Worm (Caenorhabditis elegans): ENCODE measurements around the gene Y51H4A.938.

DNA sequence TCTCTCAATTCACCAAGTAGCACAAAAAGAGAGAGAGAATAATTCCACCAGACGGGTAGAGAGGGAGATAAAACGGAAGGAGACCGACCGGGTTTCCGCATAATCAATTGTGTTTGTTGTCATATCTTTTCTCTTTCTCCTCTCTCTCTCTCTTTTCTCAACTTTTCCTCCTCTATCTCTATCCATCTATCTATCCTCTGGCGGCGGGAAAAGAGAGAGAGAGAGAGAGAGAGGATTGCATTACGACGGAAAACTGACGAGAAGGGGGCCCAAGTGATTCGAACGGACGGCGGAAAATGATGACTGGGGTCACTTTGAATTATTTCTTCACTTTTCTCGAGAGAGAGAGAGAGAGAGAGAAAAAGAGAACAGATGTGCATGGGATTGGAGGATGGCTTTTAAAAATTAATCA, 17.0 kb downstream of the Y51H4A.938 start:
- peak; percentile 67 for TF ChIP-seq unc-62 (GFP tag; optimal IDR thresholded peaks at IDR 0.05)
- TF ChIP-seq snpc-4 (tag; optimal IDR thresholded peaks at IDR 0.05): no peak
- no peak for TF ChIP-seq fos-1 (tag; optimal IDR thresholded peaks at IDR 0.05)
- TF ChIP-seq mdl-1 (tag; optimal IDR thresholded peaks at IDR 0.05): no peak

Data from whole organism, L3 larva.